Fruit fly (Drosophila melanogaster): Measurements from ENCODE around the gene JTBR.

dm6 chr3L:1794943-1795696 is 7.5 kb downstream of the JTBR start, which contains the start of the genes alpha-Spec, dlt and Cdc37:
- no peak for TF ChIP-seq luna (GFP tag; optimal IDR thresholded peaks at IDR 0.05)
- TF ChIP-seq unpg (GFP tag; optimal IDR thresholded peaks at IDR 0.05), result no peak
- 0 out of 2 replicates have a peak, but pooled peaks have one; percentile 41 for TF ChIP-seq sob (GFP tag; IDR thresholded peaks at IDR 0.05)
- TF ChIP-seq fru (optimal IDR thresholded peaks at IDR 0.05), result no peak
- no peak for TF ChIP-seq bab2 (GFP tag; optimal IDR thresholded peaks at IDR 0.05)
- peak; percentile 78 for TF ChIP-seq sna (GFP tag; IDR thresholded peaks at IDR 0.05; ENCODE audit: partially characterized antibody)
- TF ChIP-seq Ada2b (GFP tag; IDR thresholded peaks at IDR 0.05), result no peak
